Fruit fly (Drosophila melanogaster) whole organism, embryonic: ENCODE data around the gene Neu2.

ENCODE experiments used
- B-H2 ChIP-seq: fragments of 200-800 bp; sonication (Bioruptor generic); optimal IDR thresholded peaks from 2 replicates; lab custom pipeline; 2018; ENCODE audit warnings: missing biosample characterization, mild to moderate bottlenecking, missing genetic modification characterization
- Bgb ChIP-seq: fragments of 200-800 bp; sonication (Bioruptor generic); IDR thresholded peaks from 2 replicates; pipeline ENCODE4 v1.3.6; 2022; ENCODE audit warnings: missing biosample characterization, missing genetic modification characterization; ENCODE audit not compliant: partially characterized antibody
- Blimp-1 ChIP-seq: fragments of 200-800 bp; sonication (Bioruptor generic); optimal IDR thresholded peaks from 3 replicates; lab custom pipeline; 2018; ENCODE audit warnings: missing biosample characterization, missing genetic modification characterization, mild to moderate bottlenecking, moderate library complexity, missing genetic modification reagents
- CG10267 ChIP-seq: fragments of 200-800 bp; sonication (Bioruptor generic); optimal IDR thresholded peaks from 2 replicates; lab custom pipeline; 2018; ENCODE audit warnings: missing biosample characterization, mild to moderate bottlenecking, missing genetic modification characterization, moderate library complexity
- CG12155 ChIP-seq: fragments of 200-800 bp; sonication (Bioruptor generic); optimal IDR thresholded peaks from 3 replicates; lab custom pipeline; 2016; ENCODE audit warnings: missing biosample characterization, missing genetic modification characterization
- CG13287 ChIP-seq: fragments of 200-800 bp; sonication (Bioruptor generic); IDR thresholded peaks from 2 replicates; pipeline ENCODE4 v1.3.6; 2022; ENCODE audit warnings: missing biosample characterization, missing genetic modification characterization; ENCODE audit not compliant: partially characterized antibody
- CG14710 ChIP-seq: fragments of 200-800 bp; sonication (Bioruptor generic); optimal IDR thresholded peaks from 3 replicates; lab custom pipeline; 2019; ENCODE audit warnings: missing biosample characterization, mild to moderate bottlenecking, missing genetic modification characterization, moderate library complexity
- CG17802 ChIP-seq: fragments of 200-800 bp; sonication (Bioruptor generic); optimal IDR thresholded peaks from 2 replicates; lab custom pipeline; 2018; ENCODE audit warnings: missing biosample characterization, mild to moderate bottlenecking, missing genetic modification characterization, moderate library complexity
- CG18011 ChIP-seq: fragments of 200-800 bp; sonication (Bioruptor generic); optimal IDR thresholded peaks from 2 replicates; lab custom pipeline; 2017; ENCODE audit warnings: missing biosample characterization, missing genetic modification characterization, mild to moderate bottlenecking, moderate library complexity, missing genotype
- CG2712 ChIP-seq: fragments of 200-800 bp; optimal IDR thresholded peaks from 3 replicates; lab custom pipeline; 2019; ENCODE audit warnings: missing biosample characterization, mild to moderate bottlenecking, missing genetic modification characterization, moderate library complexity
- CG30403 ChIP-seq: fragments of 200-800 bp; sonication (Bioruptor generic); optimal IDR thresholded peaks from 3 replicates; lab custom pipeline; 2016; ENCODE audit warnings: missing biosample characterization, missing genetic modification characterization
- CG31224 ChIP-seq: fragments of 200-800 bp; sonication (Bioruptor generic); IDR thresholded peaks from 2 replicates; pipeline ENCODE4 v1.3.6; 2022; ENCODE audit warnings: missing biosample characterization, missing genetic modification characterization
- CG34224 ChIP-seq: fragments of 200-800 bp; sonication (Bioruptor generic); IDR thresholded peaks from 3 replicates; pipeline ENCODE4 v1.3.6; 2022; ENCODE audit warnings: missing biosample characterization, missing genetic modification characterization; ENCODE audit not compliant: partially characterized antibody
- CG3995 ChIP-seq: fragments of 200-800 bp; sonication (Bioruptor generic); optimal IDR thresholded peaks from 3 replicates; lab custom pipeline; 2016; ENCODE audit warnings: missing biosample characterization, missing genetic modification characterization
- CG43689 ChIP-seq: fragments of 200-800 bp; sonication (Bioruptor generic); IDR thresholded peaks from 2 replicates; pipeline ENCODE4 v1.3.6; 2022; ENCODE audit warnings: missing biosample characterization, missing genetic modification characterization
- CG4617 ChIP-seq: fragments of 200-800 bp; sonication (Bioruptor generic); optimal IDR thresholded peaks from 3 replicates; lab custom pipeline; 2016; ENCODE audit warnings: missing biosample characterization, missing genetic modification characterization, borderline replicate concordance
- CG4820 ChIP-seq: fragments of 200-800 bp; sonication (Bioruptor generic); optimal IDR thresholded peaks from 3 replicates; lab custom pipeline; 2016; ENCODE audit warnings: missing biosample characterization, missing genetic modification characterization
- CG6254 ChIP-seq: fragments of 200-800 bp; sonication (Bioruptor generic); optimal IDR thresholded peaks from 3 replicates; lab custom pipeline; 2017; ENCODE audit warnings: mild to moderate bottlenecking, missing biosample characterization, missing genetic modification reagents, missing genetic modification characterization
- CG6791 ChIP-seq: fragments of 200-800 bp; sonication (Bioruptor generic); IDR thresholded peaks from 3 replicates; pipeline ENCODE4 v1.3.6; 2022; ENCODE audit warnings: missing biosample characterization, missing genetic modification characterization; ENCODE audit not compliant: partially characterized antibody
- CG7357 ChIP-seq: fragments of 200-800 bp; sonication (Bioruptor generic); IDR thresholded peaks from 3 replicates; pipeline ENCODE4 v1.3.6; 2022; ENCODE audit warnings: missing biosample characterization, missing genetic modification characterization
- CG8924 ChIP-seq: fragments of 200-800 bp; optimal IDR thresholded peaks from 3 replicates; lab custom pipeline; 2019; ENCODE audit warnings: missing biosample characterization, mild to moderate bottlenecking, missing genetic modification characterization, moderate library complexity
- D19A ChIP-seq: fragments of 200-800 bp; optimal IDR thresholded peaks from 3 replicates; lab custom pipeline; 2019; ENCODE audit warnings: missing biosample characterization, mild to moderate bottlenecking, missing genetic modification characterization, moderate library complexity
- Dbx ChIP-seq: fragments of 200-800 bp; sonication (Bioruptor generic); IDR thresholded peaks from 3 replicates; pipeline ENCODE4 v1.3.6; 2022; ENCODE audit warnings: missing biosample characterization, missing genetic modification characterization
- Ets65A ChIP-seq: fragments of 200-800 bp; sonication (Bioruptor generic); peaks from one replicate; lab custom pipeline; 2016; ENCODE audit warnings: missing biosample characterization, missing genetic modification characterization
- Fer1 ChIP-seq: fragments of 200-800 bp; sonication (Bioruptor generic); optimal IDR thresholded peaks from 2 replicates; lab custom pipeline; 2017; ENCODE audit warnings: missing biosample characterization, mild to moderate bottlenecking, missing genetic modification characterization
- MESR4 ChIP-seq: fragments of 200-800 bp; sonication (Bioruptor generic); optimal IDR thresholded peaks from 2 replicates; lab custom pipeline; 2018; ENCODE audit warnings: missing biosample characterization, mild to moderate bottlenecking, missing genetic modification characterization, moderate library complexity
- Mad ChIP-seq: fragments of 200-800 bp; sonication (Bioruptor generic); optimal IDR thresholded peaks from 2 replicates; lab custom pipeline; 2016; ENCODE audit warnings: missing biosample characterization, missing genetic modification characterization
- Med ChIP-seq: fragments of 200-800 bp; sonication (Bioruptor generic); peaks from one replicate; lab custom pipeline; 2016; ENCODE audit warnings: missing biosample characterization, missing genetic modification characterization, mild to moderate bottlenecking, inconsistent platforms, moderate library complexity
- Scr ChIP-seq: fragments of 200-800 bp; sonication (Bioruptor generic); IDR thresholded peaks from 2 replicates; pipeline ENCODE4 v1.3.6; 2022; ENCODE audit warnings: missing biosample characterization, missing genetic modification characterization; ENCODE audit not compliant: partially characterized antibody
- Sox100B ChIP-seq: fragments of 200-800 bp; sonication (Bioruptor generic); optimal IDR thresholded peaks from 3 replicates; lab custom pipeline; 2018; ENCODE audit warnings: missing biosample characterization, mild to moderate bottlenecking, missing genetic modification characterization
- YL-1 ChIP-seq: fragments of 200-800 bp; sonication (Bioruptor generic); optimal IDR thresholded peaks from 3 replicates; lab custom pipeline; 2017; ENCODE audit warnings: missing biosample characterization, mild to moderate bottlenecking, missing genetic modification characterization
- ac ChIP-seq: fragments of 200-800 bp; sonication (Bioruptor generic); optimal IDR thresholded peaks from 3 replicates; lab custom pipeline; 2017; ENCODE audit warnings: missing biosample characterization, mild to moderate bottlenecking, missing genetic modification characterization
- chinmo ChIP-seq: fragments of 200-800 bp; sonication (Bioruptor generic); IDR thresholded peaks from 4 replicates; pipeline ENCODE4 v1.3.6; 2022; ENCODE audit warnings: missing biosample characterization, missing genetic modification characterization; ENCODE audit not compliant: partially characterized antibody
- dysf ChIP-seq: fragments of 200-800 bp; sonication (Bioruptor generic); IDR thresholded peaks from 3 replicates; pipeline ENCODE4 v1.3.6; 2022; ENCODE audit warnings: missing biosample characterization, missing genetic modification characterization
- fd3F ChIP-seq: fragments of 200-800 bp; sonication (Bioruptor generic); optimal IDR thresholded peaks from 2 replicates; lab custom pipeline; 2018; ENCODE audit warnings: missing biosample characterization, mild to moderate bottlenecking, missing genetic modification characterization, moderate library complexity
- fu2 ChIP-seq: fragments of 200-800 bp; sonication (Bioruptor generic); optimal IDR thresholded peaks from 2 replicates; lab custom pipeline; 2016; ENCODE audit warnings: missing biosample characterization, missing genetic modification characterization
- gfzf ChIP-seq: fragments of 200-800 bp; sonication (Bioruptor generic); optimal IDR thresholded peaks from 2 replicates; lab custom pipeline; 2016; ENCODE audit warnings: missing biosample characterization, mild to moderate bottlenecking, missing genetic modification characterization, moderate library complexity
- gsb-n ChIP-seq: fragments of 200-800 bp; sonication (Bioruptor generic); optimal IDR thresholded peaks from 3 replicates; lab custom pipeline; 2018; ENCODE audit warnings: missing biosample characterization, mild to moderate bottlenecking, missing genetic modification characterization
- mam ChIP-seq: fragments of 200-800 bp; sonication (Bioruptor generic); optimal IDR thresholded peaks from 3 replicates; lab custom pipeline; 2016; ENCODE audit warnings: missing biosample characterization, missing genetic modification characterization
- pnt ChIP-seq: fragments of 200-800 bp; sonication (Bioruptor generic); optimal IDR thresholded peaks from 3 replicates; lab custom pipeline; 2016; ENCODE audit warnings: missing biosample characterization, missing genetic modification characterization
- sens ChIP-seq: fragments of 200-800 bp; sonication (Bioruptor generic); peaks from one replicate; lab custom pipeline; 2016; ENCODE audit warnings: missing biosample characterization, missing genetic modification characterization
- ssp ChIP-seq: fragments of 200-800 bp; sonication (Bioruptor generic); IDR thresholded peaks from 2 replicates; pipeline ENCODE4 v1.3.6; 2022; ENCODE audit warnings: missing biosample characterization, missing genetic modification characterization
- tna ChIP-seq: fragments of 200-800 bp; sonication (Bioruptor generic); IDR thresholded peaks from 2 replicates; pipeline ENCODE4 v1.3.6; 2022; ENCODE audit warnings: missing biosample characterization, missing genetic modification characterization; ENCODE audit not compliant: partially characterized antibody
- toy ChIP-seq: fragments of 200-800 bp; sonication (Bioruptor generic); IDR thresholded peaks from 2 replicates; pipeline ENCODE4 v1.3.6; 2022; ENCODE audit warnings: missing biosample characterization, missing genetic modification characterization
- trem ChIP-seq: fragments of 200-800 bp; optimal IDR thresholded peaks from 3 replicates; lab custom pipeline; 2019; ENCODE audit warnings: missing biosample characterization, mild to moderate bottlenecking, missing genetic modification characterization, moderate library complexity
- vfl ChIP-seq: fragments of 200-800 bp; sonication (Bioruptor generic); optimal IDR thresholded peaks from 2 replicates; lab custom pipeline; 2016; ENCODE audit warnings: missing biosample characterization, missing genetic modification characterization

The Neu2 gene

DNA sequence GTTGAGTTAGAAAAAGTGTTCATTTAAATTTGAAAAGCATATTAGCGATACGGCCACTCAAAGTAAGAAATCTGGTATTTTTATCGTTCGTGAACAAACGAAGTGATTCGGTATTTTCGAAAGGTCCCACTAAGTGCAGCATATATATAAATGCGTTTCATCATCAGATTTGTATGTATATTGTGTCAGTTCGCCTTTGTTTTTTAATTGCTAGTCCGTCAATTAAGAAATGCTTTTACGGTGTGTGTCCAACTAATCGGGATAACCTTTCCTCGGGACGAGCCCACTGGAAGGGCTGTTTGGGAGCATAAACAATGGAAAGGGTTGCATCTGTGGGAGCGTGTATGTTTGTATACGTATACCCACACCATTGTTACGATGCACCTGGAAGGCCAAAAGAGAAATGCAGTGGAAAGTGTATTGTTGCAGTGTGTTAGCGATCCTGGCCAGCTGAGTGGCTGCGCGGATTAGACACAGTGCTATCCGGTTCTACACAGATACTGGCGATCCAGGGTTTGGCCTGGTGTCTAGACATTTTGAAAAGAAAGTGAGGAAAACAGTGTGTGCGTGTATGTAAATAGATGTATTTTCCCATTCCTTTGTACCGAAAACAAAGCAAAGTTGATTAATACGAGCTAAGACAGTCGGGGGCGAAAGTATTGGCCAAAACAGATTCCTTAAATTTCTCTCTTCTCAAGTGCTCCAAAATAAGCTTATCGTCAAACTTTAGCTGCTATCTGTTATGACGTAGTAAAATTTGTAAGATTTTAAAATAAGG, 32.9 kb upstream of the Neu2 start, which contains the start of gene CG7611 (continued):
- TF ChIP-seq Dbx (GFP tag; lab: Robert Waterston, UW), result no peak
- TF ChIP-seq fu2 (GFP tag; lab: Kevin White, UChicago), result no peak
- TF ChIP-seq CG43689 (GFP tag; lab: Robert Waterston, UW), result no peak
- peak; percentile 52 for TF ChIP-seq trem (tag; lab: Kevin White, UChicago)
- TF ChIP-seq B-H2, result no peak
- no peak for TF ChIP-seq CG6254 (GFP tag; lab: Kevin White, UChicago)
- TF ChIP-seq CG18011 (GFP tag; lab: Kevin White, UChicago), result no peak
- peak; percentile 59 for TF ChIP-seq sens
- 0 out of 2 replicates have a peak, but pooled peaks have one; percentile 27 for TF ChIP-seq Bgb
- peak; percentile 27; the same call in 1 of the 2 replicates for TF ChIP-seq CG13287
- no peak for TF ChIP-seq toy (GFP tag; lab: Robert Waterston, UW)
- TF ChIP-seq ac, result no peak
- TF ChIP-seq CG2712, result peak; percentile 22
- no peak for TF ChIP-seq pnt (GFP tag; lab: Kevin White, UChicago)
- no peak for TF ChIP-seq CG30403
- peak; percentile 40 for TF ChIP-seq CG3995 (GFP tag; lab: Kevin White, UChicago)
- TF ChIP-seq Scr (GFP tag; lab: Robert Waterston, UW), result no peak
- no peak for TF ChIP-seq CG31224 (GFP tag; lab: Robert Waterston, UW)
- no peak for TF ChIP-seq tna (GFP tag; lab: Robert Waterston, UW)
- TF ChIP-seq CG7357 (GFP tag; lab: Robert Waterston, UW), result no peak
- TF ChIP-seq dysf (GFP tag; lab: Robert Waterston, UW), result no peak
- TF ChIP-seq ssp (GFP tag; lab: Robert Waterston, UW), result peak; percentile 46; the same call in 1 of the 2 replicates
- TF ChIP-seq MESR4 (GFP tag; lab: Kevin White, UChicago), result peak; percentile 97
- no peak for TF ChIP-seq Mad (GFP tag; lab: Kevin White, UChicago)
- peak; percentile 24 for TF ChIP-seq D19A (tag; lab: Kevin White, UChicago)
- TF ChIP-seq fd3F (GFP tag; lab: Kevin White, UChicago), result no peak
- peak; percentile 70 for TF ChIP-seq YL-1
- TF ChIP-seq CG12155 (GFP tag; lab: Kevin White, UChicago), result no peak
- 0 out of 4 replicates have a peak, but pooled peaks have one; percentile 69 for TF ChIP-seq chinmo (GFP tag; lab: Robert Waterston, UW)

DNA sequence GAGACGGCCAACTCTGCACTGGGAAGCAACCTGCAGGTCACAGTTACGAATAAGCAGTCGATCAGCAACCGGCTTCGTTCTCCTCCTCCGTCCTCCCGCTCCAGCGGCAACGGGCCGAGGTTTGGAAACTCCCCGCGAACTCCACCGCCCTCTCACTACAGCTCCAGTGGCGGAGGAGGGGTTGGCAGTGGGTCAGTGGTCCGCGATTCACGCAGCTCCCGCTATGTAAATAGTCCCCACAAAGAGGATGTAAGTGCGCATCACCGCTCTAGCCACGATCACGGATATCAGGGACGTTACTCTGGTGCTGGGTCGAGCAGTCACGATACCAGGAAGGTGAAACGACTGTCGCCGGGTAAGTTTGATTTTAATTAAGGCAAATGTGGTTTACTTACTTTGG, 28.0 kb upstream of the Neu2 start:
- 0 out of 3 replicates have a peak, but pooled peaks have one; percentile 15 for TF ChIP-seq CG6791 (GFP tag; lab: Robert Waterston, UW)
- TF ChIP-seq Ets65A (GFP tag; lab: Kevin White, UChicago), result peak; percentile 91
- peak; percentile 30 for TF ChIP-seq Med (GFP tag; lab: Kevin White, UChicago)
- TF ChIP-seq Blimp-1 (GFP tag; lab: Kevin White, UChicago), result no peak

DNA sequence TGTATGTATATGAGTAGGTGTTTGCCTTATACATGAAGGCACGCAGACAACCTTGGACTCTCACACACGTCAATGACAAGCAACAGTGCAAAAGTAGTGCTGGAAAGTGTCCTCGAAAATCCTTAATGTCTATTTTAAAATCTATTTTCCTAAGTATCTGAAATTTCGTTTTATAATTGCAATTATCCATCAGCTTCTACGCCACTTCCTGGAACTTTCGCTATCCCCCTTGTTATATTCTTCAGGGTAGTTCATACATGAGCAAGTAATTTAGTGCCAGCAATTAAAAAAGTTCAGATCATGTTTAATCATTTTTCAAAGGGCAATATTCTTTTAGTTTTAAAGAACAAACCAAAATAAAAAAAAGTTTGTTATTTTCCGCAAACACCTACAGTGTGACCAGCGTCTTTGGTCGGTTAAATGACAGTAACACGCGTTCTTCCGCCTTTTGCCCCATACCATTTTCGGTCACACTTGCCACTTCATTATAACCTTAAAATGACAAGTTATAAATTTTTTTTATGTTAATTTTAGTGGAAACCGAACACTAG, 26.4 kb upstream of the Neu2 start:
- TF ChIP-seq vfl (GFP tag; lab: Kevin White, UChicago) (peak; percentile 37), CG2712 (peak; percentile 29), mam (peak; percentile 41), Sox100B (no peak), CG4617 (GFP tag; lab: Kevin White, UChicago) (peak; percentile 95), Fer1 (GFP tag; lab: Kevin White, UChicago) (peak; percentile 17), CG8924 (peak; percentile 59), CG34224 (GFP tag; lab: Robert Waterston, UW) (peak; percentile 10; the same call in 1 of the 3 replicates), CG17802 (peak; percentile 29), gfzf (GFP tag; lab: Kevin White, UChicago) (peak; percentile 95), gsb-n (tag; lab: Kevin White, UChicago) (peak; percentile 38), CG10267 (tag; lab: Kevin White, UChicago) (peak; percentile 92), MESR4 (GFP tag; lab: Kevin White, UChicago) (peak; percentile 49), CG14710 (tag; lab: Kevin White, UChicago) (peak; percentile 62), CG4820 (GFP tag; lab: Kevin White, UChicago) (peak; percentile 36)
